Worm (Caenorhabditis elegans) whole organism, L4/young adult: Measurements from ENCODE around the gene fbxa-181.

Experiments used
- W03F9.2 ChIP-seq: fragments of 150-350 bp; optimal IDR thresholded peaks from 2 replicates; lab custom pipeline; 2014; ENCODE audit warnings: missing biosample characterization, missing genetic modification characterization
- dao-5 ChIP-seq: sonication (generic microtip); optimal IDR thresholded peaks from 2 replicates; lab custom pipeline; 2016; ENCODE audit warnings: missing genotype, missing genetic modification characterization, moderate library complexity, missing compliant biosample characterization
- him-1 ChIP-seq: sonication (generic microtip); optimal IDR thresholded peaks from 2 replicates; lab custom pipeline; 2016; ENCODE audit warnings: missing genotype, missing genetic modification reagents, missing genetic modification characterization, missing compliant biosample characterization

Gene fbxa-181

DNA sequence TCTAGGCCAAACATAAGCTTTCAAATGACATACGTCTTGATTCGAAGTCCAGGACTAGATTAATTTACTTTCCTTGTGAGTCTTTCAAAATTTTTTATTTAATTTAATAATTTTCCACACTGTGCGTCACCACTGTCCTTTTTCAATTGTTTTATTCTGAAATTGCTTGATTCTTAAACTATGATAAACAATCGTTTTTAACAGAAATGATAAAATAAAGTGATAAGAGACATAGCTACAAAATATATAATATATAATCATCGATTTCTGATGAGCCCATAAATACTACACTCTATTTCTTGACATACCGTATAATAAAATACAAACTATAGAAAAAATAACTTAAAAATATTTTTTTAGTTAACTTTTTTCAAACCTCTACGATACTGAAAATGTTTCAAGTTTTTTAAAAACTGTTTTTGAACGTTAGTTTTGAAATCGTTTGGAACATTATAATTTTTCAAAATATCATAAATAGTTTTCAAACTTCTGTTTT, 43.3 kb downstream of the fbxa-181 start, which contains the start of gene nas-24:
Gene nas-24, plus strand, starts transcription at position 446 of the 496 bp plus-strand sequence.
- no peak for TF ChIP-seq dao-5 (tag; lab: Kevin White, UChicago)
- no peak for TF ChIP-seq him-1 (tag; lab: Kevin White, UChicago)
- TF ChIP-seq W03F9.2 (tag; lab: Kevin White, UChicago): no peak

DNA sequence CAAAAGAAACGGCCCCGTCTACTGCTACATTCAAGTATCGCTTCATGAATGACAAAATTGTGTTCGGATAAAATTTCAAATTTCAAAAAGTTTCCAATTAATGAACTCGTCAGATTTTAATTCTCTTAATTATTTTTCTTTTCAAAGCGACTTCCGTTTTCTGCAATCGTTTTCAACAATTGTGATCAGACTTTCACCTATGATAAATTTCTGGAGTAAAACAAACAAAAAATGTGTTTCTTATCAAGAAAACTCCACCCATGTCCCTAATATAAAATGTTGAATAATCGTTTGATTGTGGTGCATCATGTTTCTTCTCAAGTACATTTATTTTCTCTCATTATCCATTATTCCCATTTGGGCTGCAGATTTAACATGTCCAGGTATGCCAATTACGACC, 45.5 kb downstream of the fbxa-181 start, which contains the start of gene F20G2.5:
Gene F20G2.5, plus strand, starts transcription at position 301 of the 400 bp plus-strand sequence.
- TF ChIP-seq W03F9.2 (tag; lab: Kevin White, UChicago) (no peak), dao-5 (tag; lab: Kevin White, UChicago) (no peak), him-1 (tag; lab: Kevin White, UChicago) (no peak)

- no peak for TF ChIP-seq dao-5 (tag; lab: Kevin White, UChicago)
- no peak for TF ChIP-seq him-1 (tag; lab: Kevin White, UChicago)
- no peak for TF ChIP-seq W03F9.2 (tag; lab: Kevin White, UChicago)
Measured at ce11 chrV:13775529-13775928, 49.9 kb downstream of the fbxa-181 start, which contains the start of gene F53C11.1. F53C11.1 (plus strand) TSS chrV:13775796.
